Fruit fly (Drosophila melanogaster): ENCODE measurements around the gene comm3.
A peak's percentile ranks its signal among the peaks of the same experiment; 100 is the strongest.

comm3 gene

DNA sequence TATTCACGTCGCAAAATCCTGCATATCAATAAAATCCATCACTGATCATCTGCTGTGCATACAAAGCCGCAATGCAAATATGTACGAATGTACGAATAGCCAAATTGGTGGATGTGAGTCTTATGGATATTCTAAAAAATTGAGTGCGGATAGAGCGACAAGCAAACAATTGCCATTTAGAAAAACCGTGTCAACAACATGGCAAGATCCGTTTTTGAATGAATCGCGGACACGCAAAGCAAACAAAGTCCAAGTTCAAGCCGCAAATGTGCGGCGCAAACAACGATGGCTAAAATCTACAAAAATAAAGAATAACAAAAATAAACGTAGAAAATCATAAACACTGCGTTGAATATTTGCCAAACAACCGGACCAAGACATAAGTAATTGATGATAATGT, 42.0 kb upstream of the comm3 start (continued):
- peak; percentile 54 for TF ChIP-seq CG13296 (GFP tag; optimal IDR thresholded peaks at IDR 0.05)
- TF ChIP-seq CG9797 (GFP tag; optimal IDR thresholded peaks at IDR 0.05): no peak
- peak; percentile 26 for TF ChIP-seq CG2678 (tag; optimal IDR thresholded peaks at IDR 0.05)
- no peak for TF ChIP-seq CG10321 (GFP tag; IDR thresholded peaks at IDR 0.05)
- no peak for TF ChIP-seq CG13894 (tag; optimal IDR thresholded peaks at IDR 0.05)
- TF ChIP-seq CG17385 (GFP tag; optimal IDR thresholded peaks at IDR 0.05): peak; percentile 18
- TF ChIP-seq Oli (tag; optimal IDR thresholded peaks at IDR 0.05): no peak
- TF ChIP-seq CG1233 (GFP tag; optimal IDR thresholded peaks at IDR 0.05): no peak
- 0 out of 2 replicates have a peak, but pooled peaks have one; percentile 11 for TF ChIP-seq HLH3B (GFP tag; IDR thresholded peaks at IDR 0.05)
- peak; percentile 1 for TF ChIP-seq CG18599 (GFP tag; optimal IDR thresholded peaks at IDR 0.05)
- no peak for TF ChIP-seq Jarid2 (GFP tag; optimal IDR thresholded peaks at IDR 0.05)
- TF ChIP-seq CG11247 (GFP tag; IDR thresholded peaks at IDR 0.05): no peak
- peak; percentile 61; the same call in 1 of the 2 replicates for TF ChIP-seq CG14014 (GFP tag; IDR thresholded peaks at IDR 0.05)
- TF ChIP-seq CG5953 (GFP tag; IDR thresholded peaks at IDR 0.05): no peak
- peak; percentile 17 for TF ChIP-seq HHEX (GFP tag; optimal IDR thresholded peaks at IDR 0.05)
- TF ChIP-seq otp (GFP tag; IDR thresholded peaks at IDR 0.05): no peak
- peak; percentile 12 for TF ChIP-seq CG12071 (GFP tag; optimal IDR thresholded peaks at IDR 0.05)
- TF ChIP-seq CG10147 (GFP tag; optimal IDR thresholded peaks at IDR 0.05): no peak
- TF ChIP-seq ind (GFP tag; optimal IDR thresholded peaks at IDR 0.05): no peak
- TF ChIP-seq ci (GFP tag; IDR thresholded peaks at IDR 0.05): peak; percentile 32; the same call in 1 of the 3 replicates
- TF ChIP-seq CG9727 (GFP tag; optimal IDR thresholded peaks at IDR 0.05): no peak
- no peak for TF ChIP-seq CG33557 (GFP tag; optimal IDR thresholded peaks at IDR 0.05)
- no peak for TF ChIP-seq NC2β (GFP tag; optimal IDR thresholded peaks at IDR 0.05)
- TF ChIP-seq CG9932 (GFP tag; IDR thresholded peaks at IDR 0.05): peak; percentile 31; the same call in 1 of the 2 replicates
- TF ChIP-seq p53 (GFP tag; optimal IDR thresholded peaks at IDR 0.05): no peak
- TF ChIP-seq bab2 (GFP tag; optimal IDR thresholded peaks at IDR 0.05): peak; percentile 9
- peak; percentile 1 for TF ChIP-seq Camta (GFP tag; optimal IDR thresholded peaks at IDR 0.05)
- peak; percentile 49 for TF ChIP-seq mirr (GFP tag; optimal IDR thresholded peaks at IDR 0.05)
- TF ChIP-seq NK7.1 (GFP tag; optimal IDR thresholded peaks at IDR 0.05): no peak
- peak; percentile 33 for TF ChIP-seq fd3F (GFP tag; optimal IDR thresholded peaks at IDR 0.05)
- TF ChIP-seq Meics (GFP tag; optimal IDR thresholded peaks at IDR 0.05): peak; percentile 35
- TF ChIP-seq pho (GFP tag; optimal IDR thresholded peaks at IDR 0.05): peak; percentile 18
- TF ChIP-seq Atf6 (GFP tag; IDR thresholded peaks at IDR 0.05): peak; percentile 40; the same call in 1 of the 2 replicates
- no peak for TF ChIP-seq bbx (GFP tag; IDR thresholded peaks at IDR 0.05; ENCODE audit: partially characterized antibody)
- no peak for TF ChIP-seq jing (GFP tag; optimal IDR thresholded peaks at IDR 0.05)
- TF ChIP-seq Awh (GFP tag; IDR thresholded peaks at IDR 0.05): no peak
- TF ChIP-seq cas (GFP tag; IDR thresholded peaks at IDR 0.05): no peak
- peak; percentile 20 for TF ChIP-seq CG15514 (GFP tag; optimal IDR thresholded peaks at IDR 0.05)
- TF ChIP-seq CG3281 (GFP tag; optimal IDR thresholded peaks at IDR 0.05): peak; percentile 43
- no peak for TF ChIP-seq hth (optimal IDR thresholded peaks at IDR 0.05)
- no peak for TF ChIP-seq CG17829 (tag; optimal IDR thresholded peaks at IDR 0.05)
- TF ChIP-seq HLHmδ (GFP tag; optimal IDR thresholded peaks at IDR 0.05): no peak
- TF ChIP-seq CG43689 (GFP tag; IDR thresholded peaks at IDR 0.05): no peak
- TF ChIP-seq wor (GFP tag; IDR thresholded peaks at IDR 0.05): no peak
- TF ChIP-seq CG8290 (GFP tag; optimal IDR thresholded peaks at IDR 0.05): no peak
- peak in 1 of 2 experiments; percentile 46 for TF ChIP-seq CG8290 (tag; optimal IDR thresholded peaks at IDR 0.05)
- no peak for TF ChIP-seq pb (GFP tag; optimal IDR thresholded peaks at IDR 0.05)
- peak; percentile 7; the same call in 1 of the 2 replicates for TF ChIP-seq Rfx (GFP tag; IDR thresholded peaks at IDR 0.05)
- TF ChIP-seq so (GFP tag; IDR thresholded peaks at IDR 0.05): peak; percentile 54; the same call in 1 of the 3 replicates
- no peak for TF ChIP-seq Trl (optimal IDR thresholded peaks at IDR 0.05)
- peak; percentile 13 for TF ChIP-seq Trl (GFP tag; optimal IDR thresholded peaks at IDR 0.05)
- peak; percentile 37 for TF ChIP-seq Hmr (GFP tag; optimal IDR thresholded peaks at IDR 0.05)
